Worm (Caenorhabditis elegans): ENCODE measurements around the gene alp-1.

alp-1 gene

DNA sequence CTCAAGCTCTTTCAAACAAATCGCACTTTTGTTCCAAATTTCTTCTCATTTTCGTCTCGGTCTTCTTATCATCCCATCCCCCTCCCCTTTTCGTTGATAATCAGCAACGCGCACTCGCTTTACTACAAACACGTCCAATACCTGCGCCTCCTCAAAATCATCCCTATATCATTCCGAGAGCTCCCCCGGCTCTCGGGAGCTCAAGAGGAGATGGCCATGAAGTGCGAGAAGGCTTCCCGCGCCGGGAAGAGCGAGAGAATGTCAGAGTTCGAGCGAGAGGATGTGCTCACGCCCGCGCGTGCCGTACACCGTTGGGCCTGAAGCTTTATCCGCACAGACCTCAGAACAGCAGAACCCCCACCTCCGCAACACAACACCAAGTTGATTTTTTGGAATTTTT is 1.5 kb upstream of the alp-1 start:
- TF ChIP-seq cog-1 (tag; optimal IDR thresholded peaks at IDR 0.05), result no peak
- TF ChIP-seq T22C8.4 (GFP tag; IDR thresholded peaks at IDR 0.05), result no peak
- TF ChIP-seq flt-1 (GFP tag; IDR thresholded peaks at IDR 0.05), result no peak
- TF ChIP-seq klf-2 (GFP tag; conservative IDR thresholded peaks at IDR 0.05), result no peak
- TF ChIP-seq ztf-23 (GFP tag; IDR thresholded peaks at IDR 0.05), result no peak
- TF ChIP-seq ref-1 (GFP tag; conservative IDR thresholded peaks at IDR 0.05), result no peak
- no peak for TF ChIP-seq ztf-29 (GFP tag; IDR thresholded peaks at IDR 0.05)
- TF ChIP-seq med-1 (GFP tag; optimal IDR thresholded peaks at IDR 0.05; ENCODE audit: insufficient read depth), result no peak
- TF ChIP-seq tab-1 (GFP tag; IDR thresholded peaks at IDR 0.05), result no peak

ce11 chrIV:8853301-8853700 is 1.0 kb downstream of the alp-1 start:
- TF ChIP-seq ref-1 (GFP tag; conservative IDR thresholded peaks at IDR 0.05) (no peak), ztf-29 (GFP tag; IDR thresholded peaks at IDR 0.05) (no peak), klf-2 (GFP tag; conservative IDR thresholded peaks at IDR 0.05) (no peak), med-1 (GFP tag; optimal IDR thresholded peaks at IDR 0.05; ENCODE audit: insufficient read depth) (no peak)

ce11 chrIV:8855963-8856362 is 3.7 kb downstream of the alp-1 start, which contains the start of gene T11B7.5:
Gene T11B7.5, minus strand, starts transcription at chrIV:8856063.
- TF ChIP-seq tab-1 (GFP tag; IDR thresholded peaks at IDR 0.05) (no peak), flt-1 (GFP tag; IDR thresholded peaks at IDR 0.05) (no peak), ztf-29 (GFP tag; IDR thresholded peaks at IDR 0.05) (no peak), klf-2 (GFP tag; conservative IDR thresholded peaks at IDR 0.05) (no peak), ref-1 (GFP tag; conservative IDR thresholded peaks at IDR 0.05) (no peak), med-1 (GFP tag; optimal IDR thresholded peaks at IDR 0.05; ENCODE audit: insufficient read depth) (no peak)

- no peak for TF ChIP-seq ztf-29 (GFP tag; IDR thresholded peaks at IDR 0.05)
- no peak for TF ChIP-seq T22C8.4 (GFP tag; IDR thresholded peaks at IDR 0.05)
- no peak for TF ChIP-seq med-1 (GFP tag; optimal IDR thresholded peaks at IDR 0.05; ENCODE audit: insufficient read depth)
- no peak for TF ChIP-seq ztf-23 (GFP tag; IDR thresholded peaks at IDR 0.05)
- no peak for TF ChIP-seq cog-1 (tag; optimal IDR thresholded peaks at IDR 0.05)
- no peak for TF ChIP-seq tab-1 (GFP tag; IDR thresholded peaks at IDR 0.05)
Measured at ce11 chrIV:8864672-8865071, 12.4 kb downstream of the alp-1 start.

DNA sequence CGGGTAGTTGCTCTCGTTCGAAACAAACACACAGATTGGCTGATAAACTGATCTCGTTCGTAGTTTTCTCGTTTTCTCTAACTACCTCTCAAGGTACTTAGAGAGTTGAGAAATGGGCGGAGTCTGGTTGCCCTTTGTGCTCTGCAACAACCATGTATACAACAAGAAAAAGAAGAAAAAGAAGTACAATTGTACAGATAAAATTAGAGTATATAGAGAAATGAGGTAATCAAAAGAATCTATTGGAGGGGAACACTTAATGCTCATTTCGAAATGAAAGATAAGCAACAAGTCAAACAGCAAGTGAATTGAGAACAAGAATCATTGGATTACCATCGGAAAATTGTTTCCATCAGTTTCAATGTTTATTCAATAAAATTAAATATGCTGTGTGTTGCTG is 13.0 kb downstream of the alp-1 start, which contains the start of gene C09G9.1:
TSS of gene C09G9.1 (minus strand) at position 143 of the 400 bp plus-strand sequence.
- TF ChIP-seq ref-1 (GFP tag; conservative IDR thresholded peaks at IDR 0.05) (no peak), cog-1 (tag; optimal IDR thresholded peaks at IDR 0.05) (no peak), med-1 (GFP tag; optimal IDR thresholded peaks at IDR 0.05; ENCODE audit: insufficient read depth) (no peak), T22C8.4 (GFP tag; IDR thresholded peaks at IDR 0.05) (no peak), tab-1 (GFP tag; IDR thresholded peaks at IDR 0.05) (no peak), ztf-29 (GFP tag; IDR thresholded peaks at IDR 0.05) (no peak), ztf-23 (GFP tag; IDR thresholded peaks at IDR 0.05) (no peak), klf-2 (GFP tag; conservative IDR thresholded peaks at IDR 0.05) (no peak), flt-1 (GFP tag; IDR thresholded peaks at IDR 0.05) (no peak)

DNA sequence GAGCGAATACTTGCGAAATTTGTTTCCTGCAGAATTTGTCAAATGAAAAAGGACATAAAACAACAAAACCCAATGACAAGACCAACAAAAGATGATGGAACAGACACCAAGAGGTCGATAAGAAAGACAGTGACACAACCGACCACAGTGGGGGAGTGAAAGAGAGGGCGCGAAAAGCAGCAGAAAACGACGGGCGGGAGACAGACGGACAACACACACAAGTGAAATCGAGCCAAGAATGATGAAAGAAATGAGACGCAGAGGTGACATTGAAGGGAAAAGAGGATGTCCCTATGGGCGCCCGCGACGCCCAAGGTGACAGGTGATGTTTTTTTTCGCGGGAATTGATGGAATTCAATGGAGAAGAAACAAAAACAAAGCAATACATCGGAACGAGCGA is 13.8 kb downstream of the alp-1 start:
- TF ChIP-seq tab-1 (GFP tag; IDR thresholded peaks at IDR 0.05) (no peak), ztf-23 (GFP tag; IDR thresholded peaks at IDR 0.05) (no peak), flt-1 (GFP tag; IDR thresholded peaks at IDR 0.05) (no peak), ref-1 (GFP tag; conservative IDR thresholded peaks at IDR 0.05) (no peak), cog-1 (tag; optimal IDR thresholded peaks at IDR 0.05) (no peak), klf-2 (GFP tag; conservative IDR thresholded peaks at IDR 0.05) (no peak), med-1 (GFP tag; optimal IDR thresholded peaks at IDR 0.05; ENCODE audit: insufficient read depth) (no peak), T22C8.4 (GFP tag; IDR thresholded peaks at IDR 0.05) (no peak), ztf-29 (GFP tag; IDR thresholded peaks at IDR 0.05) (no peak)

DNA sequence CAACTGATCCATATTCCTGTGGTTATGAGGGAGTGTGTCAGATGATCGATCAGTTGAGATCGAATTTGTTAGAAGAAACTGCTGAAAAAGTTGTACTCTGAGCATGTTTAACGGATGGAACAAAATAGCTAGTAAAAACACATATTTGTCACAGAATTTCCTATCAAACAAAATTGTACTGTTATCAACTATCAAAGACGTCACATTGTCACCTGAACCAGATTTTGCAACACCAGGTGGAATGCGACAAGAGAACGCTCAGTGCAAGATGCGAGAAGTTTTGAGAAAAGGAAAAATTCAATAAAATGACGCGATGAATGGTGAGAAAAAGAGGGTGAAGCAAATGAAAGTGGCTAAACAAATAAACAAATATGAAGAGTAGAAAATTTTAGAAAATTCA is 15.3 kb downstream of the alp-1 start:
- TF ChIP-seq flt-1 (GFP tag; IDR thresholded peaks at IDR 0.05) (no peak), cog-1 (tag; optimal IDR thresholded peaks at IDR 0.05) (no peak)

ce11 chrIV:8869624-8870023 is 17.3 kb downstream of the alp-1 start, which contains the start of gene npp-23:
Gene npp-23, minus strand, starts transcription at chrIV:8869679.
- no peak for TF ChIP-seq T22C8.4 (GFP tag; IDR thresholded peaks at IDR 0.05)
- TF ChIP-seq ztf-23 (GFP tag; IDR thresholded peaks at IDR 0.05), result no peak
- TF ChIP-seq klf-2 (GFP tag; conservative IDR thresholded peaks at IDR 0.05), result no peak
- TF ChIP-seq tab-1 (GFP tag; IDR thresholded peaks at IDR 0.05), result no peak
- no peak for TF ChIP-seq med-1 (GFP tag; optimal IDR thresholded peaks at IDR 0.05; ENCODE audit: insufficient read depth)
- TF ChIP-seq cog-1 (tag; optimal IDR thresholded peaks at IDR 0.05), result no peak
- no peak for TF ChIP-seq ztf-29 (GFP tag; IDR thresholded peaks at IDR 0.05)
- no peak for TF ChIP-seq flt-1 (GFP tag; IDR thresholded peaks at IDR 0.05)
- no peak for TF ChIP-seq ref-1 (GFP tag; conservative IDR thresholded peaks at IDR 0.05)

ce11 chrIV:8872958-8873357 is 20.7 kb downstream of the alp-1 start, which contains the start of gene C09G9.3:
Gene C09G9.3, minus strand, starts transcription at chrIV:8873058.
- TF ChIP-seq cog-1 (tag; optimal IDR thresholded peaks at IDR 0.05) (no peak), T22C8.4 (GFP tag; IDR thresholded peaks at IDR 0.05) (no peak), ref-1 (GFP tag; conservative IDR thresholded peaks at IDR 0.05) (no peak), ztf-29 (GFP tag; IDR thresholded peaks at IDR 0.05) (no peak), klf-2 (GFP tag; conservative IDR thresholded peaks at IDR 0.05) (no peak), ztf-23 (GFP tag; IDR thresholded peaks at IDR 0.05) (no peak), flt-1 (GFP tag; IDR thresholded peaks at IDR 0.05) (no peak), tab-1 (GFP tag; IDR thresholded peaks at IDR 0.05) (no peak), med-1 (GFP tag; optimal IDR thresholded peaks at IDR 0.05; ENCODE audit: insufficient read depth) (no peak)

ce11 chrIV:8873847-8874246 is 21.6 kb downstream of the alp-1 start, which contains the start of gene hdl-2:
Gene hdl-2, plus strand, starts transcription at chrIV:8874147.
- TF ChIP-seq ztf-23 (GFP tag; IDR thresholded peaks at IDR 0.05), result no peak
- TF ChIP-seq med-1 (GFP tag; optimal IDR thresholded peaks at IDR 0.05; ENCODE audit: insufficient read depth), result no peak
- no peak for TF ChIP-seq flt-1 (GFP tag; IDR thresholded peaks at IDR 0.05)
- TF ChIP-seq ztf-29 (GFP tag; IDR thresholded peaks at IDR 0.05), result no peak
- TF ChIP-seq klf-2 (GFP tag; conservative IDR thresholded peaks at IDR 0.05), result no peak
- TF ChIP-seq cog-1 (tag; optimal IDR thresholded peaks at IDR 0.05), result no peak
- no peak for TF ChIP-seq ref-1 (GFP tag; conservative IDR thresholded peaks at IDR 0.05)
- no peak for TF ChIP-seq T22C8.4 (GFP tag; IDR thresholded peaks at IDR 0.05)
- TF ChIP-seq tab-1 (GFP tag; IDR thresholded peaks at IDR 0.05), result no peak

Measured in whole organism, midembryonic.